Fruit fly (Drosophila melanogaster) whole organism, prepupa: ENCODE measurements around the gene CG31288.

Experiments used
- Blimp-1 ChIP-seq: fragments of 200-800 bp; sonication (Bioruptor generic); optimal IDR thresholded peaks from 3 replicates; lab custom pipeline; 2017; ENCODE audit warnings: missing biosample characterization, missing genetic modification characterization, mild to moderate bottlenecking, moderate library complexity, missing genetic modification reagents
- CG10631 ChIP-seq: fragments of 200-800 bp; sonication (Bioruptor generic); optimal IDR thresholded peaks from 2 replicates; lab custom pipeline; 2016; ENCODE audit warnings: missing biosample characterization, missing genetic modification characterization
- CG10669 ChIP-seq: fragments of 200-800 bp; sonication (Bioruptor generic); optimal IDR thresholded peaks from 3 replicates; lab custom pipeline; 2018; ENCODE audit warnings: missing biosample characterization, mild to moderate bottlenecking, missing genetic modification characterization, moderate library complexity
- CG15336 ChIP-seq: fragments of 200-800 bp; sonication (Bioruptor generic); IDR thresholded peaks from 2 replicates; pipeline ENCODE4 v1.3.6; 2022; ENCODE audit warnings: missing biosample characterization, missing genetic modification characterization
- CG16779 ChIP-seq: fragments of 200-800 bp; sonication (Bioruptor generic); optimal IDR thresholded peaks from 3 replicates; lab custom pipeline; 2017; ENCODE audit warnings: missing biosample characterization, mild to moderate bottlenecking, missing genetic modification characterization
- CG6792 ChIP-seq: fragments of 200-800 bp; sonication (Bioruptor generic); optimal IDR thresholded peaks from 3 replicates; lab custom pipeline; 2016; ENCODE audit warnings: missing biosample characterization, missing genetic modification characterization
- CG7368 ChIP-seq: fragments of 200-800 bp; sonication (Bioruptor generic); optimal IDR thresholded peaks from 3 replicates; lab custom pipeline; 2016; ENCODE audit warnings: missing biosample characterization, missing genetic modification characterization
- CG8119 ChIP-seq: fragments of 200-800 bp; sonication (Bioruptor generic); IDR thresholded peaks from 3 replicates; pipeline ENCODE4 v1.3.6; 2022; ENCODE audit warnings: missing biosample characterization, missing genetic modification characterization
- CG8319 ChIP-seq: fragments of 200-800 bp; sonication (Bioruptor generic); optimal IDR thresholded peaks from 3 replicates; lab custom pipeline; 2016; ENCODE audit warnings: missing biosample characterization, missing genetic modification characterization
- CG9139 ChIP-seq: fragments of 200-800 bp; sonication (Bioruptor generic); optimal IDR thresholded peaks from 3 replicates; lab custom pipeline; 2017; ENCODE audit warnings: missing biosample characterization, mild to moderate bottlenecking, missing genetic modification characterization
- Sox102F ChIP-seq: fragments of 200-800 bp; sonication (Bioruptor generic); optimal IDR thresholded peaks from 2 replicates; lab custom pipeline; 2016; ENCODE audit warnings: missing biosample characterization, mild to moderate bottlenecking, missing genetic modification characterization
- topi ChIP-seq: fragments of 200-800 bp; sonication (Bioruptor generic); optimal IDR thresholded peaks from 3 replicates; lab custom pipeline; 2016; ENCODE audit warnings: missing biosample characterization, missing genetic modification characterization

- no peak for TF ChIP-seq Blimp-1 (GFP tag; lab: Kevin White, UChicago)
- no peak for TF ChIP-seq CG10669 (GFP tag; lab: Kevin White, UChicago)
- TF ChIP-seq CG16779 (tag; lab: Kevin White, UChicago), result no peak
- no peak for TF ChIP-seq CG8319 (GFP tag; lab: Kevin White, UChicago)
- no peak for TF ChIP-seq Sox102F
- TF ChIP-seq CG6792, result no peak
- no peak for TF ChIP-seq topi (GFP tag; lab: Kevin White, UChicago)
- no peak for TF ChIP-seq CG9139 (GFP tag; lab: Kevin White, UChicago)
- no peak for TF ChIP-seq CG15336
- TF ChIP-seq CG10631 (GFP tag; lab: Kevin White, UChicago), result no peak
- TF ChIP-seq CG8119, result no peak
- TF ChIP-seq CG7368 (GFP tag; lab: Kevin White, UChicago), result no peak
Measured at dm6 chr3R:25260670-25261069, 38.7 kb downstream of the CG31288 start.
